Worm (Caenorhabditis elegans): Measurements from ENCODE around the gene col-20.
"Not testable (repeated sequence)": the region's sequence is repeated elsewhere in the genome, so short reads cannot be mapped to it uniquely, and the experiment has no call there.

DNA sequence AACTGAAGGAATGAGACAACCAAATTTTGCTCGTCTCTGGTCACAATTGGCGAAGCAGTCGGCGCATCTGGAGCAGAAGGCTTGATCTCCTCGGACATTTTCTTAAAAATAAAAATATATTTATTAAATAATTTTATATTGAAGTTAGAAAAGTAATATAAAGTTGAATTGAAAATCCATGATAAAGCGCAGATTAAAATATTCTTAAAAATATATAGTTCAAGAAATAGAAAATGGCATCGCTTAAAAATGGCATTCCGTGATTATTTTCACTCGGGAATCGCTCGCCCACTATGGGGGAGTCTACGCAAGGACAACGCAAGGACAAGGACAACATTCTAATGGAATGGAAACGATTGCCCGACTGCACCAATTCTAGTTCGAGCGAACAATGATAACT, 33.1 kb upstream of the col-20 start, which contains the start of gene sgt-1:
- not testable (repeated sequence) for TF ChIP-seq B0310.2 (tag; optimal IDR thresholded peaks at IDR 0.05); flt-1 (GFP tag; IDR thresholded peaks at IDR 0.05); hmg-4 (GFP tag; optimal IDR thresholded peaks at IDR 0.05); tbx-37 (GFP tag; conservative IDR thresholded peaks at IDR 0.05)
